Worm (Caenorhabditis elegans): Measurements from ENCODE around the gene cwp-2.

Gene cwp-2

DNA sequence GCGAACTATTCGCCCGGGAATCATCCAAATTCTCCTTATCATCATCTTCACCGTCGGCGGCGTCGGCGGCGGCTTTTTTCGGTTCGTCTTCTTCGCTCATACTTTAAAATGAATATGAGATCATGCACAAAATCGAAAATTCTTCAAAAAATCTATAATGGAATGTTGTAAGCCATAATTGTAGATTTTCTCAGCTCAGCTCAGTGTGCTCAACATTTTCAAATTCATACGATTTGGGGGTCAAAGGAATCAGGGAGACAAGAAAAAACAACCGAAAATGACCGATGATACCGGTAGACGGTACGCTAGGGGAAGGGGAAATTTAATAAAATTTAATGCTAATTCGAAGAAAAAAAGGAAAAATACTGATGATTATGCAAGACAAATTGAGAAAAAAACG, 23.9 kb downstream of the cwp-2 start, which contains the start of gene ccep-97:
ccep-97 (minus strand) TSS at position 101 of the 400 bp plus-strand sequence.
- TF ChIP-seq unc-3 (GFP tag; conservative IDR thresholded peaks at IDR 0.05) (no peak), unc-3 (tag; optimal IDR thresholded peaks at IDR 0.05) (no peak), nhr-11 (tag; optimal IDR thresholded peaks at IDR 0.05) (no peak), elt-2 (tag; optimal IDR thresholded peaks at IDR 0.05) (no peak), ceh-2 (tag; optimal IDR thresholded peaks at IDR 0.05) (no peak), ceh-31 (tag; optimal IDR thresholded peaks at IDR 0.05) (no peak), ahr-1 (tag; optimal IDR thresholded peaks at IDR 0.05) (no peak), ceh-30 (tag; optimal IDR thresholded peaks at IDR 0.05) (no peak), hlh-15 (tag; optimal IDR thresholded peaks at IDR 0.05) (no peak), che-1 (tag; optimal IDR thresholded peaks at IDR 0.05) (no peak), ceh-6 (GFP tag; optimal IDR thresholded peaks at IDR 0.05) (no peak), ceh-48 (tag; optimal IDR thresholded peaks at IDR 0.05) (no peak), ceh-34 (tag; optimal IDR thresholded peaks at IDR 0.05) (no peak)

DNA sequence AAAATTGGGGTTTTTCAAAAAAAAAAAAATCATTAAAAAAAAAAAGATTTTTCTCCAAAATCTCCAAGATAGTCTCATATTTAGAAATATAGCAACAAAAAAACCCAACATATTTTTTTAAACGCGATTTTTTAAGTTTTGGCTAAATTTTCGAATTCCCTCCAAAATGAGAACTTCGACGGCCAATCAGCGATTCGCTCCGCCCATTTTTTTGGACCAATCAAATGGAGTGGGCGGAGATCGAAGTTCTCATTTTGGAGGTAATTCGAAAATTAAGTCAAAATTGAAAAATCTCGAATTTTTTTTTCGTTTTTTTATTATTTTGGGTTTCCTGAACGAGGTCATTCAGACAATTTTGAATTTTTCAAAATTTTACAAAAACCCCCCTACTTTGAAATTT, 28.6 kb downstream of the cwp-2 start:
- TF ChIP-seq nfya-1 (tag; optimal IDR thresholded peaks at IDR 0.05) (peak; percentile 53), fkh-10 (GFP tag; optimal IDR thresholded peaks at IDR 0.05) (no peak)

DNA sequence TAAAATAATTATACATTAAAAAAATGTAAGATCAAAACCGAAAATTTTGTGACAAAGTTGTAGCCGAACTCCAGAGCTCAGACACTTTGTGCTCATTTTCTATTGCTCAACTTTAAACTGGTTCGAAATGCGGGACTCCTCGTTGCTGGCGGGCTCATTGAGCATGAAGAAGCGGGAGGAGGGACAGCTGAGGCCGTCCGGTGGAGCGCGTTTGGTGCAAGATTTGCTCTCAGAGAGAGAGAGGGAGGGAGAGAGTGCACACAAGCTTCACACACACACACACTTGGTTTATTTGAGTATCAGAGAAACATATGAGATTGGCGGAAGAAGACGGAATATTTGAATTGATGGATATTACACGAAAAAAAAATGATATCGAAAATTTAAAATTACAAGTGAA, 31.8 kb downstream of the cwp-2 start:
- no peak for TF ChIP-seq rnt-1 (tag; optimal IDR thresholded peaks at IDR 0.05)
- TF ChIP-seq ceh-30 (tag; optimal IDR thresholded peaks at IDR 0.05): no peak
- no peak for TF ChIP-seq elt-2 (tag; optimal IDR thresholded peaks at IDR 0.05)
- TF ChIP-seq unc-42 (tag; optimal IDR thresholded peaks at IDR 0.05): peak; percentile 24
- TF ChIP-seq ets-4 (tag; optimal IDR thresholded peaks at IDR 0.05): no peak
- peak; percentile 26 for TF ChIP-seq ceh-2 (tag; optimal IDR thresholded peaks at IDR 0.05)
- TF ChIP-seq hlh-8 (tag; optimal IDR thresholded peaks at IDR 0.05): peak; percentile 4
- peak; percentile 43 for TF ChIP-seq unc-55 (GFP tag; optimal IDR thresholded peaks at IDR 0.05)
- TF ChIP-seq ztf-16 (tag; optimal IDR thresholded peaks at IDR 0.05): no peak
- TF ChIP-seq nfya-1 (tag; optimal IDR thresholded peaks at IDR 0.05): peak; percentile 56
- peak; percentile 57 for TF ChIP-seq ceh-31 (tag; optimal IDR thresholded peaks at IDR 0.05)
- no peak for TF ChIP-seq unc-3 (GFP tag; conservative IDR thresholded peaks at IDR 0.05)
- no peak for TF ChIP-seq unc-3 (tag; optimal IDR thresholded peaks at IDR 0.05)
- TF ChIP-seq C38D4.7 (GFP tag; optimal IDR thresholded peaks at IDR 0.05): no peak
- TF ChIP-seq ceh-19 (GFP tag; optimal IDR thresholded peaks at IDR 0.05): peak; percentile 31
- TF ChIP-seq ceh-22 (tag; optimal IDR thresholded peaks at IDR 0.05): no peak
- no peak for TF ChIP-seq ahr-1 (tag; optimal IDR thresholded peaks at IDR 0.05)
- peak; percentile 40 for TF ChIP-seq tbx-2 (tag; optimal IDR thresholded peaks at IDR 0.05)
- TF ChIP-seq ceh-34 (tag; optimal IDR thresholded peaks at IDR 0.05): peak; percentile 29
- TF ChIP-seq C08G9.2 (tag; optimal IDR thresholded peaks at IDR 0.05): no peak
- no peak for TF ChIP-seq eyg-1 (tag; optimal IDR thresholded peaks at IDR 0.05)
- TF ChIP-seq pros-1 (tag; optimal IDR thresholded peaks at IDR 0.05): peak; percentile 43
- no peak for TF ChIP-seq fkh-10 (GFP tag; optimal IDR thresholded peaks at IDR 0.05)
- TF ChIP-seq ceh-18 (tag; optimal IDR thresholded peaks at IDR 0.05): peak; percentile 43

DNA sequence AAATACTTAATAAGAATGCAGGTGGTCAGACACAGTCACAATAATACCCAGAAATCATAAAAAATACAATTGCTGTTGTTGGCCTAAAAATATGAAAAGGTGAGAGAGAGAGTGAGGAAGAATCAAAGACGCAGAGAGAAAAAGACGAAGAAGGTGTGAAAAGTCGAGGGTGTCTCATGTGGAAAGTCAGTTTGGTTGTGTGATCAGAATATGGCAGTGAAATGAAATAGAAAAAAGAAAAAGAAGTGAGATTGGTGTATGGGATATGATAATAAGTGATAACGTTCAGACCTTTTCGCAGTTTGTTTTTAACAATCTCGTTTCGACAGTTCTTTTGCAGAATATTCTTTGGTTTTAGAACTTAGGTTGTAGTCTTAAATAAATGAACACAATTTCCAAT, 35.6 kb downstream of the cwp-2 start:
- TF ChIP-seq ceh-45 (GFP tag; IDR thresholded peaks at IDR 0.05) (no peak), lim-6 (tag; optimal IDR thresholded peaks at IDR 0.05) (no peak), pat-9 (tag; optimal IDR thresholded peaks at IDR 0.05) (no peak), tbx-2 (tag; optimal IDR thresholded peaks at IDR 0.05) (peak; percentile 3), ceh-31 (tag; optimal IDR thresholded peaks at IDR 0.05) (no peak), elt-2 (tag; optimal IDR thresholded peaks at IDR 0.05) (no peak), ref-2 (tag; optimal IDR thresholded peaks at IDR 0.05) (no peak)

DNA sequence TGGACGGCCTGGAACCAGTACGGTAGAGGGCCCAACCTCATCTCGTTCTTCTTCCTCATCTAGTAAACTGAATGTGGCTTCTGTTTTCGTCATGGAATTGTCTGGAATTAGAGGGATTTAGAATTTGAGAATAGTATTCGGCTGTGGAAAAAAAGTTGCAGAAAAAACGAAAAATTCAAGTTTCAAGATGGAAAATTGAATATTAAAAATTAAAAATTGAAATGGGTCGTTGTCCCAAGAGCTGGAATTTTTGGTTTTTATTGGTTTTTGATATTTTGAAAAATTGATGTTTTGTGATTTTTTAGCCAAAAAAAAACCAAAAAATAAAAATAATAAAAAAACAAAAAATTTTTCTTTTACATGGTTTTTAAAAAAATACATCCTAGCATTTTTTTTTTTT, 36.6 kb downstream of the cwp-2 start, which contains the start of gene R02F11.3:
R02F11.3 (minus strand) TSS at position 101 of the 400 bp plus-strand sequence.
- TF ChIP-seq ref-2 (tag; optimal IDR thresholded peaks at IDR 0.05): no peak
- no peak for TF ChIP-seq nhr-232 (tag; optimal IDR thresholded peaks at IDR 0.05)
- TF ChIP-seq nhr-11 (tag; optimal IDR thresholded peaks at IDR 0.05): no peak
- no peak for TF ChIP-seq nfya-1 (tag; optimal IDR thresholded peaks at IDR 0.05)

Measured in whole organism, late embryonic.